Worm (Caenorhabditis elegans): Measurements from ENCODE around the gene otub-3.

- TF ChIP-seq fkh-10 (GFP tag; optimal IDR thresholded peaks at IDR 0.05) (no peak), lin-15B (tag; optimal IDR thresholded peaks at IDR 0.05) (no peak), fkh-2 (tag; optimal IDR thresholded peaks at IDR 0.05) (no peak), nhr-28 (tag; optimal IDR thresholded peaks at IDR 0.05) (no peak)
Observed at ce11 chrIV:8730469-8730868, 2.5 kb downstream of the otub-3 start, which contains the start of gene F21D5.3.
